Fruit fly (Drosophila melanogaster) whole organism: Measurements from ENCODE around the gene Nplp2.

Source experiments
- EcR ChIP-seq, 2 experiments: fragments of >200 bp; optimal IDR thresholded peaks; 2 replicates each; lab custom pipeline; 2017; ENCODE audit warnings: missing biosample characterization in 2 of 2, missing genetic modification characterization in 2 of 2, missing genetic modification reagents in 2 of 2
- pan ChIP-seq: fragments of >200 bp; optimal IDR thresholded peaks from 2 replicates; lab custom pipeline; 2017

DNA sequence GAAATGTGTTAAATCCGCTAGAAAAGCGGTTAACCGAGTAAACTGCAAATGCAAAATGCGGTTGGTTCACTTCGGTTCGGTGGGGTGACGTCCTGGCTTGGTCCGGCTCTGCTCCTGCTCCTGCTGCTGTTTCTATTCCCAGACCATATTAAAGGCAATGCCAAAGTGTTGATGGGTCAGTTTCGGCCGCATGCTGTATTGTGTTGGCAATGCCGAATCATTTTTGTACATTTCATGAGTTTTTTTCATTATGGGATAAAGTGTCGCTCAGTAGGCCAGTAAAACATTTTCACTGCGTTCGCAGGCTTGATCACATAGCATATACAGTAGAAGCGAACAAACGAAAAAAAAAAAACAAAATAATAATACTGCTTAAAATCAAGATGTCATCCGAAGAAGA, 27.3 kb upstream of the Nplp2 start, which contains the start of gene CG14113:
- TF ChIP-seq EcR (GFP tag; optimal IDR thresholded peaks at IDR 0.05; lab: Kevin White, UChicago) (no peak), pan (no peak)
